Worm (Caenorhabditis elegans) whole organism, L4 larva: ENCODE results near the gene damt-1.

ENCODE experiments used
- aly-2 ChIP-seq: sonication (generic microtip); optimal IDR thresholded peaks from 2 replicates; lab custom pipeline; 2018; ENCODE audit warnings: missing biosample characterization, missing genetic modification characterization
- ama-1 ChIP-seq: fragments of 150-350 bp; optimal IDR thresholded peaks from 2 replicates; lab custom pipeline; 2014; ENCODE audit warnings: inconsistent platforms, mixed read lengths
- ceh-82 ChIP-seq: sonication (generic microtip); optimal IDR thresholded peaks from 2 replicates; lab custom pipeline; 2017; ENCODE audit warnings: missing biosample characterization, missing genetic modification characterization
- fos-1 ChIP-seq: fragments of 150-350 bp; optimal IDR thresholded peaks from 2 replicates; lab custom pipeline; 2014; ENCODE audit warnings: missing biosample characterization, missing genetic modification characterization
- lin-29 ChIP-seq: fragments of 200-800 bp; sonication (Bioruptor generic); IDR thresholded peaks from 2 replicates; pipeline ENCODE4 v1.3.6; 2022; ENCODE audit warnings: missing genetic modification reagents, missing genetic modification characterization, missing compliant biosample characterization
- nhr-11 ChIP-seq: fragments of 150-350 bp; optimal IDR thresholded peaks from 2 replicates; lab custom pipeline; 2014; ENCODE audit warnings: missing biosample characterization, missing genetic modification characterization
- nhr-237 ChIP-seq: sonication (generic microtip); optimal IDR thresholded peaks from 2 replicates; lab custom pipeline; 2017; ENCODE audit warnings: missing biosample characterization, missing genetic modification characterization
- nhr-42 ChIP-seq: fragments of 200-800 bp; sonication (Bioruptor generic); IDR thresholded peaks from 2 replicates; pipeline ENCODE4 v1.3.6; 2022; ENCODE audit warnings: missing genetic modification characterization, missing compliant biosample characterization
- pha-4 ChIP-seq, 2 experiments: fragments of 150-350 bp in 1 of 2; fragments of 200-800 bp in 1 of 2; sonication (Bioruptor generic) in 1 of 2; IDR thresholded peaks in 1 of 2; optimal IDR thresholded peaks in 1 of 2; 2 replicates each; pipeline versions ENCODE4 v1.3.6 to Lab custom; 2014 to 2022; ENCODE audit warnings: missing genetic modification characterization in 2 of 2, missing genetic modification reagents in 2 of 2, missing biosample characterization in 1 of 2, missing compliant biosample characterization in 1 of 2
- spr-1 ChIP-seq: sonication (generic microtip); optimal IDR thresholded peaks from 2 replicates; lab custom pipeline; 2016; ENCODE audit warnings: mild to moderate bottlenecking, missing genetic modification characterization, missing compliant biosample characterization
- unc-39 ChIP-seq: sonication (generic microtip); optimal IDR thresholded peaks from 2 replicates; lab custom pipeline; 2017; ENCODE audit warnings: missing biosample characterization, missing genetic modification characterization
- zag-1 ChIP-seq: fragments of 150-350 bp; optimal IDR thresholded peaks from 2 replicates; lab custom pipeline; 2014; ENCODE audit warnings: missing biosample characterization, missing genetic modification characterization

ce11 chrII:5744342-5744741 is 24.4 kb downstream of the damt-1 start:
- TF ChIP-seq lin-29 (GFP tag; lab: Robert Waterston, UW) = no peak
- TF ChIP-seq nhr-11 = no peak
- TF ChIP-seq nhr-42 (GFP tag; lab: Robert Waterston, UW) = no peak
- no peak for TF ChIP-seq spr-1 (tag; lab: Kevin White, UChicago)
- TF ChIP-seq aly-2 = no peak
- TF ChIP-seq unc-39 (tag; lab: Kevin White, UChicago) = no peak
- TF ChIP-seq zag-1 (tag; lab: Kevin White, UChicago) = no peak
- TF ChIP-seq nhr-237 (tag; lab: Kevin White, UChicago) = no peak
- no peak for TF ChIP-seq fos-1 (tag; lab: Kevin White, UChicago)
- no peak for TF ChIP-seq ceh-82
- TF ChIP-seq ama-1 (lab: Kevin White, UChicago) = no peak
- TF ChIP-seq pha-4 (GFP tag; IDR thresholded peaks at IDR 0.05; lab: Robert Waterston, UW) = no peak
- no peak for TF ChIP-seq pha-4 (tag; optimal IDR thresholded peaks at IDR 0.05; lab: Kevin White, UChicago)
